Worm (Caenorhabditis elegans): ENCODE data around the gene cnc-3.

cnc-3 gene

ce11 chrV:1474486-1475125, 26.8 kb downstream of the cnc-3 start, which contains the start of the genes F53E2.2 and unc-60:
Gene F53E2.2, plus strand, starts transcription at chrV:1475086.
Gene unc-60, plus strand, starts transcription at chrV:1475086.
- TF ChIP-seq lsy-2 (tag; optimal IDR thresholded peaks at IDR 0.05), result peak; percentile 38
- TF ChIP-seq lin-32 (GFP tag; optimal IDR thresholded peaks at IDR 0.05), result no peak
- TF ChIP-seq unc-39 (tag; optimal IDR thresholded peaks at IDR 0.05), result no peak
- peak; percentile 49 for TF ChIP-seq nhr-2 (tag; optimal IDR thresholded peaks at IDR 0.05)
- TF ChIP-seq mep-1 (tag; optimal IDR thresholded peaks at IDR 0.05), result peak; percentile 51
- peak; percentile 32 for TF ChIP-seq ces-1 (GFP tag; optimal IDR thresholded peaks at IDR 0.05)
- no peak for TF ChIP-seq nhr-237 (tag; optimal IDR thresholded peaks at IDR 0.05)
- no peak for TF ChIP-seq ceh-83 (GFP tag; optimal IDR thresholded peaks at IDR 0.05)
- TF ChIP-seq snpc-4 (tag; optimal IDR thresholded peaks at IDR 0.05), result no peak
- no peak for TF ChIP-seq elt-1 (tag; optimal IDR thresholded peaks at IDR 0.05; ENCODE audit: borderline replicate concordance, insufficient read depth)
- no peak for TF ChIP-seq ceh-43 (GFP tag; optimal IDR thresholded peaks at IDR 0.05)
- peak; percentile 74 for TF ChIP-seq pha-4 (tag; optimal IDR thresholded peaks at IDR 0.05)
- peak; percentile 56 for TF ChIP-seq M03D4.4 (tag; optimal IDR thresholded peaks at IDR 0.05)
- peak; percentile 86 for TF ChIP-seq ham-2 (GFP tag; optimal IDR thresholded peaks at IDR 0.05)
- no peak for TF ChIP-seq sem-2 (GFP tag; optimal IDR thresholded peaks at IDR 0.05)
- peak; percentile 26 for TF ChIP-seq cnd-1 (tag; optimal IDR thresholded peaks at IDR 0.05)
- TF ChIP-seq unc-120 (tag; optimal IDR thresholded peaks at IDR 0.05; ENCODE audit: poor library complexity, severe bottlenecking), result peak; percentile 94
- TF ChIP-seq sptf-1 (tag; optimal IDR thresholded peaks at IDR 0.05), result peak; percentile 75
- peak; percentile 61 for TF ChIP-seq mls-2 (tag; optimal IDR thresholded peaks at IDR 0.05)
- TF ChIP-seq zip-8 (tag; optimal IDR thresholded peaks at IDR 0.05), result no peak
- no peak for TF ChIP-seq nhr-76 (tag; optimal IDR thresholded peaks at IDR 0.05)
- TF ChIP-seq elt-3 (tag; optimal IDR thresholded peaks at IDR 0.05), result no peak
- TF ChIP-seq lin-13 (tag; optimal IDR thresholded peaks at IDR 0.05), result peak; percentile 81
- TF ChIP-seq drap-1 (GFP tag; optimal IDR thresholded peaks at IDR 0.05), result peak; percentile 43
- no peak for TF ChIP-seq bed-3 (GFP tag; optimal IDR thresholded peaks at IDR 0.05)
- TF ChIP-seq unc-62 (GFP tag; optimal IDR thresholded peaks at IDR 0.05), result peak; percentile 86
- no peak for TF ChIP-seq nhr-28 (tag; optimal IDR thresholded peaks at IDR 0.05)
- peak; percentile 9 for TF ChIP-seq ztf-11 (tag; optimal IDR thresholded peaks at IDR 0.05)
- peak; percentile 65 for TF ChIP-seq hlh-1 (tag; optimal IDR thresholded peaks at IDR 0.05)

ce11 chrV:1476284-1476792, 28.5 kb downstream of the cnc-3 start:
- no peak for TF ChIP-seq ces-1 (GFP tag; optimal IDR thresholded peaks at IDR 0.05)
- TF ChIP-seq lsy-2 (tag; optimal IDR thresholded peaks at IDR 0.05), result no peak
- TF ChIP-seq tbx-8 (GFP tag; optimal IDR thresholded peaks at IDR 0.05), result no peak
- no peak for TF ChIP-seq elt-1 (tag; optimal IDR thresholded peaks at IDR 0.05; ENCODE audit: borderline replicate concordance, insufficient read depth)
- no peak for TF ChIP-seq ztf-11 (tag; optimal IDR thresholded peaks at IDR 0.05)
- no peak for TF ChIP-seq ceh-43 (GFP tag; optimal IDR thresholded peaks at IDR 0.05)
- TF ChIP-seq bed-3 (GFP tag; optimal IDR thresholded peaks at IDR 0.05), result no peak
- TF ChIP-seq mab-5 (tag; optimal IDR thresholded peaks at IDR 0.05), result no peak
- no peak for TF ChIP-seq sptf-1 (tag; optimal IDR thresholded peaks at IDR 0.05)
- no peak for TF ChIP-seq mep-1 (tag; optimal IDR thresholded peaks at IDR 0.05)
- TF ChIP-seq snpc-4 (tag; optimal IDR thresholded peaks at IDR 0.05), result no peak
- TF ChIP-seq lin-13 (tag; optimal IDR thresholded peaks at IDR 0.05), result no peak

- TF ChIP-seq snpc-4 (tag; optimal IDR thresholded peaks at IDR 0.05) (no peak), drap-1 (GFP tag; optimal IDR thresholded peaks at IDR 0.05) (no peak), mep-1 (tag; optimal IDR thresholded peaks at IDR 0.05) (no peak), lin-32 (GFP tag; optimal IDR thresholded peaks at IDR 0.05) (no peak), ces-1 (GFP tag; optimal IDR thresholded peaks at IDR 0.05) (no peak), pha-4 (tag; optimal IDR thresholded peaks at IDR 0.05) (no peak), cnd-1 (tag; optimal IDR thresholded peaks at IDR 0.05) (no peak), elt-1 (tag; optimal IDR thresholded peaks at IDR 0.05; ENCODE audit: borderline replicate concordance, insufficient read depth) (no peak), unc-62 (GFP tag; optimal IDR thresholded peaks at IDR 0.05) (no peak), tbx-8 (GFP tag; optimal IDR thresholded peaks at IDR 0.05) (no peak), M03D4.4 (tag; optimal IDR thresholded peaks at IDR 0.05) (no peak)
Measured at ce11 chrV:1476841-1477240, 29.0 kb downstream of the cnc-3 start.

ce11 chrV:1480841-1481240, 33.0 kb downstream of the cnc-3 start:
- TF ChIP-seq nhr-12 (tag; optimal IDR thresholded peaks at IDR 0.05) (no peak), hlh-1 (tag; optimal IDR thresholded peaks at IDR 0.05) (peak; percentile 69)
